Fruit fly (Drosophila melanogaster) S2 (cell line): ENCODE measurements around the gene Wwox.

Source experiments
- CG8478 ChIP-seq: fragments of >200 bp; optimal IDR thresholded peaks from 2 replicates; lab custom pipeline; 2018
- CTCF ChIP-seq, 2 experiments: fragments of >200 bp; optimal IDR thresholded peaks; 2 replicates each; lab custom pipeline; 2018

DNA sequence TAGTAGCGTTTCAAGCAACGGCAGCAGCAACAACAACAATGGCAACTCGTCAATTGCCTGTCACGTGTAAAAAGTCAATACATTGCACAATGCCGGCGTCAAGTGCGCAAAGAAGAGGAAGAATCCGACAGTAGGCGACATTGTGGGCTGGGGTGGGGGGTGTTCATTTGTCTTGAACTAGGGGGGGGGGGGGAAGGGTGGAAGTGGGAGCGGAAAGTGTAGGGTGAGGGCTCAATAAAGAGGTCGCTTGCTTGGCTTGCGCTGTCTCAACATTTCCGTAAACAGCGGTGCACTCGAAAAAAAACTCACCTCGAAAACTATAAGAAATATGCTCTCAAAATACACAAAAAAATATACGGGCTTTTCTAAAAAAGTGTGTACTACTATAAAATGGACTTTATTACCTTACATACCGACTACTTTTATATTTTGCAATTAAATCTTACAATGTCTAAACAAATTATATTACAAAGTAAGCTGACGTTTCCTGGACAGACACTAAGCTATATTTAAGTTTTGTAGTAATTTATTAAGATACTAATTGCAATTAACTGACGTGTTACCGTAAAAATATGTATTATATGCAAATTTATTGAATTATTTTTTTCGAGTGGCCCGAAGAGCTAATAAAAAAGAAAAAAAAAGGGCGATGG is 38.2 kb downstream of the Wwox start:
- no peak for TF ChIP-seq CTCF (optimal IDR thresholded peaks at IDR 0.05; lab: Kevin White, UChicago)
- TF ChIP-seq CG8478 = no peak
